Fruit fly (Drosophila melanogaster): Measurements from ENCODE around the gene CG11134.

The CG11134 gene

dm6 chrX:13753101-13753758 lies 15.5 kb downstream of the CG11134 start (continued):
- no peak for TF ChIP-seq danr (GFP tag; IDR thresholded peaks at IDR 0.05)
- TF ChIP-seq CG16863 (GFP tag; optimal IDR thresholded peaks at IDR 0.05): no peak
- TF ChIP-seq CG11560 (tag; IDR thresholded peaks at IDR 0.05): no peak
- no peak for TF ChIP-seq oc (tag; optimal IDR thresholded peaks at IDR 0.05)
- TF ChIP-seq CG12769 (tag; optimal IDR thresholded peaks at IDR 0.05): peak; percentile 3
- no peak for TF ChIP-seq NfI (GFP tag; optimal IDR thresholded peaks at IDR 0.05)
- no peak for TF ChIP-seq CG13424 (tag; optimal IDR thresholded peaks at IDR 0.05)
- no peak for TF ChIP-seq Asciz (GFP tag; optimal IDR thresholded peaks at IDR 0.05)
- TF ChIP-seq CG42726 (GFP tag; IDR thresholded peaks at IDR 0.05; ENCODE audit: partially characterized antibody): no peak
- no peak for TF ChIP-seq Sry-δ (GFP tag; optimal IDR thresholded peaks at IDR 0.05)
- 0 out of 2 replicates have a peak, but pooled peaks have one; percentile 12 for TF ChIP-seq CG13287 (GFP tag; IDR thresholded peaks at IDR 0.05; ENCODE audit: partially characterized antibody)
- no peak for TF ChIP-seq Poxn (GFP tag; IDR thresholded peaks at IDR 0.05)
- TF ChIP-seq CG33213 (GFP tag; optimal IDR thresholded peaks at IDR 0.05): no peak
- no peak for TF ChIP-seq so (GFP tag; IDR thresholded peaks at IDR 0.05)
- 0 out of 4 replicates have a peak, but pooled peaks have one; percentile 71 for TF ChIP-seq chinmo (GFP tag; IDR thresholded peaks at IDR 0.05; ENCODE audit: partially characterized antibody)
- TF ChIP-seq Gug (GFP tag; IDR thresholded peaks at IDR 0.05): no peak
- no peak for TF ChIP-seq Lhr (GFP tag; optimal IDR thresholded peaks at IDR 0.05)
- TF ChIP-seq lab (GFP tag; optimal IDR thresholded peaks at IDR 0.05): no peak
- TF ChIP-seq z (GFP tag; IDR thresholded peaks at IDR 0.05): no peak
- no peak for TF ChIP-seq en (GFP tag; optimal IDR thresholded peaks at IDR 0.05)
- no peak for TF ChIP-seq pum (GFP tag; optimal IDR thresholded peaks at IDR 0.05)
- no peak for TF ChIP-seq klu (GFP tag; IDR thresholded peaks at IDR 0.05)
- no peak for TF ChIP-seq Dip2 (GFP tag; IDR thresholded peaks at IDR 0.05)
- no peak for TF ChIP-seq slou (GFP tag; optimal IDR thresholded peaks at IDR 0.05)
- TF ChIP-seq Mrtf (GFP tag; IDR thresholded peaks at IDR 0.05): no peak
- no peak for TF ChIP-seq yki (optimal IDR thresholded peaks at IDR 0.05)
- TF ChIP-seq CG15696 (tag; optimal IDR thresholded peaks at IDR 0.05): no peak
- peak; percentile 16 for TF ChIP-seq CG13894 (tag; optimal IDR thresholded peaks at IDR 0.05)
- TF ChIP-seq usp (GFP tag; optimal IDR thresholded peaks at IDR 0.05): no peak
- TF ChIP-seq Eip74EF (GFP tag; optimal IDR thresholded peaks at IDR 0.05): peak in 1 of 2 experiments; percentile 11
- TF ChIP-seq pros (GFP tag; optimal IDR thresholded peaks at IDR 0.05): peak; percentile 47
- TF ChIP-seq dysf (GFP tag; IDR thresholded peaks at IDR 0.05): no peak
- TF ChIP-seq p53 (GFP tag; optimal IDR thresholded peaks at IDR 0.05): no peak
- no peak for TF ChIP-seq CG14441 (GFP tag; IDR thresholded peaks at IDR 0.05)
- TF ChIP-seq repo (GFP tag; optimal IDR thresholded peaks at IDR 0.05): no peak
- peak; percentile 43 for TF ChIP-seq sd (tag; optimal IDR thresholded peaks at IDR 0.05)
- TF ChIP-seq pan (optimal IDR thresholded peaks at IDR 0.05): no peak
- TF ChIP-seq pan (GFP tag; optimal IDR thresholded peaks at IDR 0.05 in 1 of 2, IDR thresholded peaks at IDR 0.05 in 1 of 2): no peak

DNA sequence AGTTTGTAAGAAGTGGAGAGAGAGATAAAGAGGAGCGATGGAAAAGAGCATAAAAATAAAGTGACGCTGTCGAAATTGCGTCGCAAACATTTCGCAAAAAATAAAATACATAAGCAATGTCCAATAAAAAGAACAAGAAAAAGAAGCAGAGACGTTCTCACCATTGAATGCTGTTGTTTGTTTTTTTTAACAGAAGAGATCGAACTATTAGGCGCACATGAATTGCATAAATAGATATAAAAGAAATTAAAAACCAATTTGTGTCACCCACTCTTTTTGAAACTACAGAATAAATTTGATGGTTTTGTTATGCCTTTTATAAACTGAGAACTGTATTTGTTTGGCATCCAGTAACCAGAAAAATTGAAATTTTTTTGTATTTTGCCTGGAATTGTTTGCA lies 16.0 kb downstream of the CG11134 start:
- TF ChIP-seq CG13624 (GFP tag; optimal IDR thresholded peaks at IDR 0.05) (peak; percentile 1), sens (GFP tag) (peak; percentile 5), toy (GFP tag; IDR thresholded peaks at IDR 0.05) (no peak), B-H1 (GFP tag; IDR thresholded peaks at IDR 0.05) (no peak)

Data from whole organism, embryonic.